Fruit fly (Drosophila melanogaster) whole organism: Measurements from ENCODE around the gene JTBR.

Experiments used
- pan ChIP-seq: fragments of >200 bp; optimal IDR thresholded peaks from 2 replicates; lab custom pipeline; 2017
- psq ChIP-seq: fragments of >200 bp; optimal IDR thresholded peaks from 2 replicates; lab custom pipeline; 2017

DNA sequence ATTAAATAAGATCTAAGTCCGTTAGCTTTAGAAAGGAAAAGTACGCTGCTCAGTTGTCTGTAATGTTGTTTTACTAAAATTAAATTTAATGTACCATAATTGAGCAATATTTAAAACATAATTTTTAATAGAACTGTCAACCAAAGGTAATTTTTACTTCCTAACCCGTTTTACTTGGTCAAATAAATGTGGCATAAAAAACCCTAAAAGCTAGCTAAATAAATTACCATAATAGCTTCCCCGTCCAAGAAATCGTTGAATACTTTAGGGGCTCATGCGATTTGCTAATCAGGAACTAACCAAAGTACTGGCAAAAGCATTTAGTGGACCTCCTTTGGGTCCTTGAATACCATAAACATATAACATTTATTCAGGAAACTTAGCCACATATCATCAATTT is 47.8 kb upstream of the JTBR start:
- TF ChIP-seq pan (lab: Kevin White, UChicago) (no peak), psq (lab: Kevin White, UChicago) (no peak)
